Fruit fly (Drosophila melanogaster) S2 (cell line): Measurements from ENCODE around the gene Eig71Ea.

Experiments used
- CG8478 ChIP-seq: fragments of >200 bp; optimal IDR thresholded peaks from 2 replicates; lab custom pipeline; 2018
- CTCF ChIP-seq, 2 experiments: fragments of >200 bp; optimal IDR thresholded peaks; 2 replicates each; lab custom pipeline; 2018

The Eig71Ea gene

dm6 chr3L:15624097-15624496 is 25.4 kb downstream of the Eig71Ea start:
- TF ChIP-seq CG8478 (no peak), CTCF (optimal IDR thresholded peaks at IDR 0.05; lab: Kevin White, UChicago) (no peak)

dm6 chr3L:15619626-15620247 is 29.7 kb downstream of the Eig71Ea start, which contains the start of gene Phs:
Gene Phs, plus strand, starts transcription at chr3L:15619901.
- no peak for TF ChIP-seq CG8478
- peak in 1 of 2 experiments; percentile 11 for TF ChIP-seq CTCF (optimal IDR thresholded peaks at IDR 0.05; lab: Kevin White, UChicago)

DNA sequence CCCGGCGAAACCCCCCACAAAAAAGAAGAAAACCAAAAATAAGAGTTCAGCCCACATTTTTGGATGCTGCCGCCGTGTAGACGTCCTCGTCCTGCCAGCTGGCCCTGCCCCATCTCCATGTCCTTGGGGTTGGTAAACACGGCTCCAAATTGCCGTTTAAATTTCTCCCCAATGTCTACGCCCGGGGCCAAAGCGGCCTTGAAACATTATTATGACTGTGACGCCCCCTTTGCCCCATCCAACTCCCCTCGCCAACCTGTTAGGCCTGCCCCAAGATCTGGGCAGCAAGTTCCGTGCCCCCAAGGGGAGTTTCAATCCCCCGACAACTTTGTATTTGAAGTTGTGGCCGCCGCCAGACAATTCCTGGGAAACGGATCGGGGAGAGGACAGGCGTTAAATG is 32.6 kb downstream of the Eig71Ea start:
- TF ChIP-seq CG8478 (no peak), CTCF (optimal IDR thresholded peaks at IDR 0.05; lab: Kevin White, UChicago) (no peak)

- TF ChIP-seq CTCF (optimal IDR thresholded peaks at IDR 0.05; lab: Kevin White, UChicago) (no peak), CG8478 (no peak)
Measured at dm6 chr3L:15616490-15616889, 33.0 kb downstream of the Eig71Ea start.

dm6 chr3L:15612728-15613127 is 36.7 kb downstream of the Eig71Ea start, which contains the start of gene CG13449:
Gene CG13449, minus strand, starts transcription at chr3L:15612828.
- no peak for TF ChIP-seq CTCF (optimal IDR thresholded peaks at IDR 0.05; lab: Kevin White, UChicago)
- TF ChIP-seq CG8478, result no peak

dm6 chr3L:15610109-15610508 is 39.4 kb downstream of the Eig71Ea start, which contains the start of gene CG7650:
Gene CG7650, minus strand, starts transcription at chr3L:15610386.
- TF ChIP-seq CTCF (optimal IDR thresholded peaks at IDR 0.05; lab: Kevin White, UChicago) (no peak), CG8478 (no peak)

DNA sequence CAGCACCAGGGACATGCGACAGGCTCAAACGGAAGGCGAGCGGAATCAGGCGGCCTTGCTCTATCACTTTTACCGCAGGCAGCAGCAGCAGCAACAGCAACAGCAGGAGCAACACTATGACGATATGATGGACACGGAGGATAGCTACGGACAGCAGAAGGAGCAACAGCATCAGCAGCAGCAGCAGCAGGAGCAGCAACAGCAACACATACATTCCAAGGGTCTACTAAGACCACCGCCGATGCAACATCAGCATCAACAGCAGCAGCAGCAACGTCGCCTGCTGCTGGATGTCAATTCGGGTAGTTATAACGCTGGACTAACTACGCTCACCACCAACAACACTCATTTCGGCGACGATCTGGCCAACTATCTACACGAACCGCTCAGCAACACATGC is 44.5 kb downstream of the Eig71Ea start:
- TF ChIP-seq CTCF (optimal IDR thresholded peaks at IDR 0.05; lab: Kevin White, UChicago), result no peak
- no peak for TF ChIP-seq CG8478

dm6 chr3L:15600051-15600450 is 49.4 kb downstream of the Eig71Ea start:
- TF ChIP-seq CTCF (optimal IDR thresholded peaks at IDR 0.05; lab: Kevin White, UChicago), result no peak
- TF ChIP-seq CG8478, result no peak

DNA sequence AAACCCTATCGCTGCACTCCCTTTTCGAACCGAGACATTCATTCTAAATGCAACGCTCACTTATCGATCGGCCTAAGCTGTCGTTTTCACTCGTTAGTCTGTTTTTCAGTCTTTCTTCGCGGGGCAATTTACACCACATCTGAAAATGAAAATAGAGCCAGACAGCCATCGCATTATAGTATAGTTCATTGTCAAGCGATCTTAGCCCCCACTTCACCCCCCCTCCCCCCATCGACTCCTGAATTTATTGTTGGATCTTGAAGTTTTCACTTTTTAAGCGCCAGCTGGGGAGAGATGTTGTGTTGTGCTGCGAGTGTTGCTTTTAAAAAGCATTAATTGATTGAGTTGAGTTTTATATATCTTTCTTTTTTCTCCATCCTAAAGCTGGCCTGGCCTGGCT is 50.3 kb downstream of the Eig71Ea start:
- TF ChIP-seq CG8478 (no peak), CTCF (optimal IDR thresholded peaks at IDR 0.05; lab: Kevin White, UChicago) (no peak)
